Worm (Caenorhabditis elegans) whole organism, early embryonic: Measurements from ENCODE around the gene C14F11.7.

Experiments used
- ama-1 ChIP-seq: fragments of 150-350 bp; optimal IDR thresholded peaks from 2 replicates; lab custom pipeline; 2014
- ceh-13 ChIP-seq: fragments of 200-800 bp; sonication (Bioruptor generic); optimal IDR thresholded peaks from 2 replicates; lab custom pipeline; 2018; ENCODE audit warnings: mild to moderate bottlenecking, missing genetic modification characterization, missing compliant biosample characterization
- flt-1 ChIP-seq: fragments of 200-800 bp; sonication (Bioruptor generic); IDR thresholded peaks from 2 replicates; pipeline ENCODE4 v1.3.6; 2022; ENCODE audit warnings: missing genetic modification characterization, missing compliant biosample characterization
- hmg-4 ChIP-seq: fragments of 200-800 bp; sonication (Bioruptor generic); optimal IDR thresholded peaks from 2 replicates; lab custom pipeline; 2018; ENCODE audit warnings: mild to moderate bottlenecking, missing genetic modification characterization, missing compliant biosample characterization

ce11 chrX:6247869-6248268 is 39.5 kb upstream of the C14F11.7 start:
- TF ChIP-seq hmg-4 (GFP tag; lab: Kevin White, UChicago): no peak
- no peak for TF ChIP-seq ceh-13 (GFP tag; lab: Kevin White, UChicago)
- TF ChIP-seq ama-1: no peak
- no peak for TF ChIP-seq flt-1 (GFP tag; lab: Robert Waterston, UW)
